Worm (Caenorhabditis elegans) whole organism, midembryonic: Measurements from ENCODE around the gene C45G9.15.

Experiments used
- T22C8.4 ChIP-seq: fragments of 200-800 bp; sonication (Bioruptor generic); IDR thresholded peaks from 2 replicates; pipeline ENCODE4 v1.3.6; 2022; ENCODE audit warnings: missing genetic modification characterization, missing compliant biosample characterization
- cog-1 ChIP-seq: sonication (generic microtip); optimal IDR thresholded peaks from 2 replicates; lab custom pipeline; 2016; ENCODE audit warnings: missing genetic modification characterization, missing compliant biosample characterization
- flt-1 ChIP-seq: fragments of 200-800 bp; sonication (Bioruptor generic); IDR thresholded peaks from 2 replicates; pipeline ENCODE4 v1.3.6; 2022; ENCODE audit warnings: missing genetic modification characterization, missing compliant biosample characterization
- klf-2 ChIP-seq: fragments of 200-800 bp; sonication (Bioruptor generic); conservative IDR thresholded peaks from 2 replicates; pipeline ENCODE4 v1.3.6; 2022; ENCODE audit warnings: missing genetic modification reagents, missing genetic modification characterization, missing compliant biosample characterization
- med-1 ChIP-seq: sonication (generic microtip); optimal IDR thresholded peaks from 2 replicates; lab custom pipeline; 2017; ENCODE audit warnings: missing genetic modification characterization, mild to moderate bottlenecking, missing compliant biosample characterization, antibody characterized with exemption, missing genetic modification reagents; ENCODE audit not compliant: insufficient read depth
- tab-1 ChIP-seq: fragments of 200-800 bp; sonication (Bioruptor generic); IDR thresholded peaks from 2 replicates; pipeline ENCODE4 v1.3.6; 2022; ENCODE audit warnings: missing genetic modification characterization, missing compliant biosample characterization
- ztf-23 ChIP-seq: fragments of 200-800 bp; sonication (Bioruptor generic); IDR thresholded peaks from 2 replicates; pipeline ENCODE4 v1.3.6; 2022; ENCODE audit warnings: missing genetic modification reagents, missing genetic modification characterization, missing compliant biosample characterization
- ztf-29 ChIP-seq: fragments of 200-800 bp; sonication (Bioruptor generic); IDR thresholded peaks from 2 replicates; pipeline ENCODE4 v1.3.6; 2022; ENCODE audit warnings: missing genetic modification reagents, missing genetic modification characterization, missing compliant biosample characterization

ce11 chrIII:5002231-5002630 lies 49.6 kb downstream of the C45G9.15 start, which contains the start of gene R144.10:
- TF ChIP-seq med-1 (GFP tag; lab: Kevin White, UChicago) = no peak
- no peak for TF ChIP-seq ztf-23 (GFP tag; lab: Robert Waterston, UW)
- no peak for TF ChIP-seq cog-1 (tag; lab: Kevin White, UChicago)
- no peak for TF ChIP-seq klf-2 (GFP tag; lab: Robert Waterston, UW)
- TF ChIP-seq flt-1 (GFP tag; lab: Robert Waterston, UW) = no peak
- no peak for TF ChIP-seq T22C8.4 (GFP tag; lab: Robert Waterston, UW)
- no peak for TF ChIP-seq ztf-29 (GFP tag; lab: Robert Waterston, UW)
- TF ChIP-seq tab-1 (GFP tag; lab: Robert Waterston, UW) = no peak
